Worm (Caenorhabditis elegans) whole organism, L4 larva: Measurements from ENCODE around the gene icl-1.

ENCODE experiments used
- Y105C5A.15 ChIP-seq: fragments of 200-800 bp; sonication (Bioruptor generic); IDR thresholded peaks from 2 replicates; pipeline ENCODE4 v1.3.6; 2022; ENCODE audit warnings: missing genetic modification characterization, missing compliant biosample characterization
- Y75B8A.6 ChIP-seq: fragments of 200-800 bp; sonication (Bioruptor generic); IDR thresholded peaks from 2 replicates; pipeline ENCODE4 v1.3.6; 2022; ENCODE audit warnings: missing genetic modification reagents, missing genetic modification characterization, missing compliant biosample characterization
- daf-19 ChIP-seq: fragments of 200-800 bp; sonication (Bioruptor generic); conservative IDR thresholded peaks from 2 replicates; pipeline ENCODE4 v1.3.6; 2022; ENCODE audit warnings: missing genetic modification characterization, missing compliant biosample characterization
- egl-43 ChIP-seq: fragments of 200-800 bp; sonication (Bioruptor generic); IDR thresholded peaks from 2 replicates; pipeline ENCODE4 v1.3.6; 2022; ENCODE audit warnings: missing genetic modification reagents, missing genetic modification characterization, missing compliant biosample characterization
- jun-1 ChIP-seq: fragments of 150-350 bp; optimal IDR thresholded peaks from 2 replicates; lab custom pipeline; 2014; ENCODE audit warnings: missing biosample characterization, missing genetic modification reagents, missing genetic modification characterization
- mes-2 ChIP-seq: sonication (generic microtip); optimal IDR thresholded peaks from 2 replicates; lab custom pipeline; 2016; ENCODE audit warnings: missing genotype, mild to moderate bottlenecking, missing genetic modification characterization, missing compliant biosample characterization; ENCODE audit not compliant: poor library complexity, severe bottlenecking
- nhr-11 ChIP-seq: fragments of 150-350 bp; optimal IDR thresholded peaks from 2 replicates; lab custom pipeline; 2014; ENCODE audit warnings: missing biosample characterization, missing genetic modification characterization
- nhr-111 ChIP-seq: fragments of 200-800 bp; sonication (Bioruptor generic); optimal IDR thresholded peaks from 2 replicates; lab custom pipeline; 2018; ENCODE audit warnings: mild to moderate bottlenecking, missing genetic modification characterization, missing compliant biosample characterization
- nhr-42 ChIP-seq: fragments of 200-800 bp; sonication (Bioruptor generic); IDR thresholded peaks from 2 replicates; pipeline ENCODE4 v1.3.6; 2022; ENCODE audit warnings: missing genetic modification characterization, missing compliant biosample characterization
- nhr-76 ChIP-seq: fragments of 150-350 bp; optimal IDR thresholded peaks from 2 replicates; lab custom pipeline; 2014; ENCODE audit warnings: missing biosample characterization, missing genetic modification characterization
- php-3 ChIP-seq: fragments of 200-800 bp; sonication (Bioruptor generic); IDR thresholded peaks from 2 replicates; pipeline ENCODE4 v1.3.6; 2022; ENCODE audit warnings: missing genetic modification reagents, missing genetic modification characterization, missing compliant biosample characterization
- spr-3 ChIP-seq: fragments of 200-800 bp; sonication (Bioruptor generic); optimal IDR thresholded peaks from 2 replicates; lab custom pipeline; 2018; ENCODE audit warnings: mild to moderate bottlenecking, missing genetic modification characterization, missing compliant biosample characterization
- tra-1 ChIP-seq: fragments of 200-800 bp; sonication (Bioruptor generic); IDR thresholded peaks from 2 replicates; pipeline ENCODE4 v1.3.6; 2022; ENCODE audit warnings: missing genetic modification reagents, missing genetic modification characterization, missing compliant biosample characterization
- unc-130 ChIP-seq: sonication (generic microtip); optimal IDR thresholded peaks from 2 replicates; lab custom pipeline; 2016; ENCODE audit warnings: missing genetic modification reagents, missing genetic modification characterization, missing compliant biosample characterization
- unc-62 ChIP-seq, 3 experiments: fragments of 150-350 bp in 1 of 3; sonication (generic microtip); optimal IDR thresholded peaks in 2 of 3; peaks in 1 of 3; 1 replicate in 1 of 3; 2 replicates in 2 of 3; lab custom pipeline; 2014 to 2017; ENCODE audit warnings: missing biosample characterization in 3 of 3, missing genetic modification characterization in 3 of 3, missing genetic modification reagents in 3 of 3, missing genotype in 1 of 3
- zfp-2 ChIP-seq: sonication (generic microtip); optimal IDR thresholded peaks from 2 replicates; lab custom pipeline; 2016; ENCODE audit warnings: mild to moderate bottlenecking, missing genetic modification characterization, missing compliant biosample characterization

Gene icl-1

ce11 chrV:676550-677084 lies 51.2 kb downstream of the icl-1 start, which contains the start of the genes fbxa-72 and srx-21 (continued):
- peak in 1 of 2 experiments; percentile 80 for TF ChIP-seq unc-62 (GFP tag; optimal IDR thresholded peaks at IDR 0.05 in 1 of 2; lab: Kevin White, UChicago)
- TF ChIP-seq unc-62 (tag; optimal IDR thresholded peaks at IDR 0.05; lab: Kevin White, UChicago), result no peak
- TF ChIP-seq nhr-11, result no peak

- TF ChIP-seq nhr-76 (tag; lab: Kevin White, UChicago) (no peak), jun-1 (no peak), tra-1 (GFP tag; lab: Robert Waterston, UW) (no peak), spr-3 (GFP tag; lab: Kevin White, UChicago) (no peak), php-3 (no peak), zfp-2 (tag; lab: Kevin White, UChicago) (no peak), mes-2 (tag; lab: Kevin White, UChicago) (no peak), nhr-42 (no peak), nhr-111 (GFP tag; lab: Kevin White, UChicago) (no peak), unc-130 (GFP tag; lab: Kevin White, UChicago) (no peak), daf-19 (no peak), egl-43 (GFP tag; lab: Robert Waterston, UW) (no peak), Y75B8A.6 (GFP tag; lab: Robert Waterston, UW) (no peak), Y105C5A.15 (GFP tag; lab: Robert Waterston, UW) (no peak)
Observed at ce11 chrV:676090-676489, 51.7 kb downstream of the icl-1 start.
